Worm (Caenorhabditis elegans) whole organism, late embryonic: ENCODE results near the gene fbxc-19.

Experiments
- C08G9.2 ChIP-seq: sonication (generic microtip); optimal IDR thresholded peaks from 2 replicates; lab custom pipeline; 2016; ENCODE audit warnings: mild to moderate bottlenecking, missing genetic modification characterization, moderate library complexity, missing compliant biosample characterization
- K02D7.2 ChIP-seq: sonication (generic microtip); optimal IDR thresholded peaks from 2 replicates; lab custom pipeline; 2017; ENCODE audit warnings: mild to moderate bottlenecking, missing genetic modification characterization, missing compliant biosample characterization
- ceh-19 ChIP-seq: fragments of 200-800 bp; sonication (Bioruptor generic); optimal IDR thresholded peaks from 2 replicates; lab custom pipeline; 2018; ENCODE audit warnings: mild to moderate bottlenecking, missing genetic modification characterization, missing compliant biosample characterization
- ceh-48 ChIP-seq: sonication (generic microtip); optimal IDR thresholded peaks from 2 replicates; lab custom pipeline; 2016; ENCODE audit warnings: missing genetic modification characterization, inconsistent platforms, missing compliant biosample characterization
- che-1 ChIP-seq: sonication (generic microtip); optimal IDR thresholded peaks from 2 replicates; lab custom pipeline; 2016; ENCODE audit warnings: mild to moderate bottlenecking, missing genetic modification characterization, missing compliant biosample characterization
- elt-2 ChIP-seq: sonication (generic microtip); optimal IDR thresholded peaks from 2 replicates; lab custom pipeline; 2016; ENCODE audit warnings: missing genetic modification reagents, missing genetic modification characterization, missing compliant biosample characterization
- fkh-10 ChIP-seq: fragments of 150-350 bp; optimal IDR thresholded peaks from 2 replicates; lab custom pipeline; 2014; ENCODE audit warnings: missing biosample characterization, missing genetic modification reagents, missing genetic modification characterization
- hlh-8 ChIP-seq: sonication (generic microtip); optimal IDR thresholded peaks from 2 replicates; lab custom pipeline; 2016; ENCODE audit warnings: missing genotype, missing genetic modification characterization, missing compliant biosample characterization
- nfya-1 ChIP-seq: sonication (generic microtip); optimal IDR thresholded peaks from 2 replicates; lab custom pipeline; 2017; ENCODE audit warnings: missing genetic modification characterization, mild to moderate bottlenecking, missing compliant biosample characterization, antibody characterized with exemption, moderate library complexity
- pqm-1 ChIP-seq: sonication (generic microtip); optimal IDR thresholded peaks from 2 replicates; lab custom pipeline; 2016; ENCODE audit warnings: missing genetic modification characterization, missing compliant biosample characterization
- ref-2 ChIP-seq: sonication (generic microtip); optimal IDR thresholded peaks from 2 replicates; lab custom pipeline; 2016; ENCODE audit warnings: missing genetic modification characterization, missing compliant biosample characterization
- tbx-2 ChIP-seq: sonication (generic microtip); optimal IDR thresholded peaks from 2 replicates; lab custom pipeline; 2016; ENCODE audit warnings: missing genetic modification characterization, missing compliant biosample characterization

DNA sequence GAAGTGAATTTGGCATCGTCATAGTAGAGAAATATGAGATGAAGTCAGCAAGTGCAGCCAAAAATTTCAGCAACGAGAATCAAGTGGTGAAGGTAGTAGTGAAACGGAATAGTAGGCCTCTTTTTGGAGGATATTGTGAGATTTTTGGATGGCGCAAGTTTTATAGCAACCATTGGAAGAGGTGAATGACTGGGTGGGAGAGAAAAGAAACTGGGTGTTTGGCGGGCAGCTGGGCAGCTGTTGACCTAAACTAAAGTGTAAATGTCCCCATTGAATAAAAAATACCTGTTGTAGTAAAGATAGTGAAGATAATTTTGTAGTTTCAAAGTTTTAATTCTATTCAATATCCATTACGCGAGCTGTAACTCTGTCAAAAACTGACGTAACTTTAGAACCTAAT, 4.2 kb upstream of the fbxc-19 start:
- TF ChIP-seq tbx-2 (tag; lab: Kevin White, UChicago), result no peak
- no peak for TF ChIP-seq K02D7.2 (tag; lab: Kevin White, UChicago)
- no peak for TF ChIP-seq fkh-10 (GFP tag; lab: Kevin White, UChicago)
- TF ChIP-seq C08G9.2 (tag; lab: Kevin White, UChicago), result no peak
- TF ChIP-seq nfya-1 (tag; lab: Kevin White, UChicago), result no peak
- no peak for TF ChIP-seq che-1 (tag; lab: Kevin White, UChicago)
- TF ChIP-seq ceh-19 (GFP tag; lab: Kevin White, UChicago), result no peak
- no peak for TF ChIP-seq pqm-1 (tag; lab: Kevin White, UChicago)
- no peak for TF ChIP-seq hlh-8 (tag; lab: Kevin White, UChicago)
- TF ChIP-seq ref-2 (tag; lab: Kevin White, UChicago), result no peak
- TF ChIP-seq ceh-48 (tag; lab: Kevin White, UChicago), result no peak
- no peak for TF ChIP-seq elt-2 (tag; lab: Kevin White, UChicago)
